Worm (Caenorhabditis elegans) whole organism, L4 larva: Measurements from ENCODE around the gene D1022.5.
A peak's percentile ranks its signal among the peaks of the same experiment; 100 is the strongest.
"Not testable (repeated sequence)": the region's sequence is repeated elsewhere in the genome, so short reads cannot be mapped to it uniquely, and the experiment has no call there.

Experiments used
- F49E8.2 ChIP-seq: sonication (generic microtip); optimal IDR thresholded peaks from 2 replicates; lab custom pipeline; 2016; ENCODE audit warnings: missing compliant biosample characterization, mild to moderate bottlenecking, missing genetic modification characterization, borderline replicate concordance
- T20F7.1 ChIP-seq: fragments of 200-800 bp; sonication (Bioruptor generic); optimal IDR thresholded peaks from 2 replicates; lab custom pipeline; 2018; ENCODE audit warnings: mild to moderate bottlenecking, missing genetic modification characterization, missing compliant biosample characterization
- T26A8.4 ChIP-seq: fragments of 200-800 bp; sonication (Bioruptor generic); IDR thresholded peaks from 2 replicates; pipeline ENCODE4 v1.3.6; 2022; ENCODE audit warnings: missing genetic modification characterization, missing compliant biosample characterization
- Y105C5A.15 ChIP-seq: fragments of 200-800 bp; sonication (Bioruptor generic); IDR thresholded peaks from 2 replicates; pipeline ENCODE4 v1.3.6; 2022; ENCODE audit warnings: missing genetic modification characterization, missing compliant biosample characterization
- Y48G9A.11 ChIP-seq: fragments of 200-800 bp; sonication (Bioruptor generic); IDR thresholded peaks from 2 replicates; pipeline ENCODE4 v1.3.6; 2022; ENCODE audit warnings: missing genetic modification reagents, missing genetic modification characterization, missing compliant biosample characterization
- Y75B8A.6 ChIP-seq: fragments of 200-800 bp; sonication (Bioruptor generic); IDR thresholded peaks from 2 replicates; pipeline ENCODE4 v1.3.6; 2022; ENCODE audit warnings: missing genetic modification reagents, missing genetic modification characterization, missing compliant biosample characterization
- attf-4 ChIP-seq: sonication (generic microtip); optimal IDR thresholded peaks from 3 replicates; lab custom pipeline; 2017; ENCODE audit warnings: missing biosample characterization, missing genetic modification characterization
- ceh-28 ChIP-seq: fragments of 150-350 bp; optimal IDR thresholded peaks from 2 replicates; lab custom pipeline; 2014; ENCODE audit warnings: missing biosample characterization, missing genetic modification reagents, missing genetic modification characterization
- ceh-82 ChIP-seq: sonication (generic microtip); optimal IDR thresholded peaks from 2 replicates; lab custom pipeline; 2017; ENCODE audit warnings: missing biosample characterization, missing genetic modification characterization
- ces-1 ChIP-seq: fragments of 150-350 bp; sonication (generic microtip); optimal IDR thresholded peaks from 4 replicates; lab custom pipeline; 2014; ENCODE audit warnings: missing biosample characterization, missing genetic modification reagents, missing genetic modification characterization
- cey-2 ChIP-seq: sonication (generic microtip); optimal IDR thresholded peaks from 3 replicates; lab custom pipeline; 2017; ENCODE audit warnings: missing genetic modification characterization, mild to moderate bottlenecking, missing compliant biosample characterization, antibody characterized with exemption, borderline replicate concordance; ENCODE audit not compliant: insufficient read depth
- daf-12 ChIP-seq: fragments of 150-350 bp; optimal IDR thresholded peaks from 2 replicates; lab custom pipeline; 2014; ENCODE audit warnings: missing biosample characterization, missing genetic modification reagents, missing genetic modification characterization
- daf-19 ChIP-seq: fragments of 200-800 bp; sonication (Bioruptor generic); conservative IDR thresholded peaks from 2 replicates; pipeline ENCODE4 v1.3.6; 2022; ENCODE audit warnings: missing genetic modification characterization, missing compliant biosample characterization
- dmd-6 ChIP-seq: fragments of 200-800 bp; sonication (Bioruptor generic); IDR thresholded peaks from 2 replicates; pipeline ENCODE4 v1.3.6; 2022; ENCODE audit warnings: missing genetic modification reagents, missing genetic modification characterization, missing compliant biosample characterization
- dmd-8 ChIP-seq: fragments of 200-800 bp; sonication (Bioruptor generic); IDR thresholded peaks from 2 replicates; pipeline ENCODE4 v1.3.6; 2022; ENCODE audit warnings: missing genetic modification characterization, missing compliant biosample characterization
- egl-27 ChIP-seq: sonication (generic microtip); optimal IDR thresholded peaks from 3 replicates; lab custom pipeline; 2017; ENCODE audit warnings: missing biosample characterization, missing genetic modification reagents, missing genetic modification characterization
- lin-1 ChIP-seq: fragments of 200-800 bp; sonication (Bioruptor generic); IDR thresholded peaks from 2 replicates; pipeline ENCODE4 v1.3.6; 2022; ENCODE audit warnings: missing genetic modification reagents, missing genetic modification characterization, missing compliant biosample characterization
- lin-29 ChIP-seq: fragments of 200-800 bp; sonication (Bioruptor generic); IDR thresholded peaks from 2 replicates; pipeline ENCODE4 v1.3.6; 2022; ENCODE audit warnings: missing genetic modification reagents, missing genetic modification characterization, missing compliant biosample characterization
- mes-2 ChIP-seq: sonication (generic microtip); optimal IDR thresholded peaks from 2 replicates; lab custom pipeline; 2016; ENCODE audit warnings: missing genotype, mild to moderate bottlenecking, missing genetic modification characterization, missing compliant biosample characterization; ENCODE audit not compliant: poor library complexity, severe bottlenecking
- nhr-10 ChIP-seq: fragments of 150-350 bp; optimal IDR thresholded peaks from 2 replicates; lab custom pipeline; 2014; ENCODE audit warnings: missing biosample characterization, missing genetic modification characterization
- nhr-11 ChIP-seq: fragments of 150-350 bp; optimal IDR thresholded peaks from 2 replicates; lab custom pipeline; 2014; ENCODE audit warnings: missing biosample characterization, missing genetic modification characterization
- nhr-25 ChIP-seq: sonication (generic microtip); optimal IDR thresholded peaks from 2 replicates; lab custom pipeline; 2017; ENCODE audit warnings: missing genetic modification characterization, mild to moderate bottlenecking, missing compliant biosample characterization, antibody characterized with exemption, moderate library complexity, borderline replicate concordance; ENCODE audit not compliant: insufficient read depth
- nhr-28 ChIP-seq: fragments of 150-350 bp; optimal IDR thresholded peaks from 2 replicates; lab custom pipeline; 2014; ENCODE audit warnings: missing biosample characterization, missing genetic modification characterization
- nhr-48 ChIP-seq: sonication (generic microtip); optimal IDR thresholded peaks from 2 replicates; lab custom pipeline; 2016; ENCODE audit warnings: mild to moderate bottlenecking, missing genetic modification characterization, missing compliant biosample characterization
- pha-4 ChIP-seq, 2 experiments: fragments of 150-350 bp in 1 of 2; fragments of 200-800 bp in 1 of 2; sonication (Bioruptor generic) in 1 of 2; IDR thresholded peaks in 1 of 2; optimal IDR thresholded peaks in 1 of 2; 2 replicates each; pipeline versions ENCODE4 v1.3.6 to Lab custom; 2014 to 2022; ENCODE audit warnings: missing genetic modification characterization in 2 of 2, missing genetic modification reagents in 2 of 2, missing biosample characterization in 1 of 2, missing compliant biosample characterization in 1 of 2
- php-3 ChIP-seq: fragments of 200-800 bp; sonication (Bioruptor generic); IDR thresholded peaks from 2 replicates; pipeline ENCODE4 v1.3.6; 2022; ENCODE audit warnings: missing genetic modification reagents, missing genetic modification characterization, missing compliant biosample characterization
- sdz-12 ChIP-seq: fragments of 200-800 bp; sonication (Bioruptor generic); optimal IDR thresholded peaks from 2 replicates; lab custom pipeline; 2018; ENCODE audit warnings: mild to moderate bottlenecking, missing genetic modification characterization, missing compliant biosample characterization
- set-16 ChIP-seq: fragments of 200-800 bp; sonication (Bioruptor generic); IDR thresholded peaks from 2 replicates; pipeline ENCODE4 v1.3.6; 2022; ENCODE audit warnings: missing genetic modification reagents, missing genetic modification characterization, missing compliant biosample characterization
- spr-3 ChIP-seq: fragments of 200-800 bp; sonication (Bioruptor generic); optimal IDR thresholded peaks from 2 replicates; lab custom pipeline; 2018; ENCODE audit warnings: mild to moderate bottlenecking, missing genetic modification characterization, missing compliant biosample characterization
- unc-62 ChIP-seq, 3 experiments: fragments of 150-350 bp in 1 of 3; sonication (generic microtip); optimal IDR thresholded peaks in 2 of 3; peaks in 1 of 3; 1 replicate in 1 of 3; 2 replicates in 2 of 3; lab custom pipeline; 2014 to 2017; ENCODE audit warnings: missing biosample characterization in 3 of 3, missing genetic modification characterization in 3 of 3, missing genetic modification reagents in 3 of 3, missing genotype in 1 of 3
- vab-7 ChIP-seq: fragments of 200-800 bp; sonication (Bioruptor generic); IDR thresholded peaks from 2 replicates; pipeline ENCODE4 v1.3.6; 2022; ENCODE audit warnings: missing genetic modification reagents, missing genetic modification characterization, missing compliant biosample characterization
- zfp-3 ChIP-seq: fragments of 200-800 bp; sonication (Bioruptor generic); conservative IDR thresholded peaks from 2 replicates; pipeline ENCODE4 v1.3.6; 2022; ENCODE audit warnings: missing genetic modification reagents, missing genetic modification characterization, missing compliant biosample characterization
- zip-11 ChIP-seq: fragments of 200-800 bp; sonication (Bioruptor generic); IDR thresholded peaks from 2 replicates; pipeline ENCODE4 v1.3.6; 2022; ENCODE audit warnings: missing genetic modification characterization, missing compliant biosample characterization
- ztf-7 ChIP-seq: fragments of 150-350 bp; optimal IDR thresholded peaks from 2 replicates; lab custom pipeline; 2014; ENCODE audit warnings: missing biosample characterization, missing genetic modification characterization

Gene D1022.5

DNA sequence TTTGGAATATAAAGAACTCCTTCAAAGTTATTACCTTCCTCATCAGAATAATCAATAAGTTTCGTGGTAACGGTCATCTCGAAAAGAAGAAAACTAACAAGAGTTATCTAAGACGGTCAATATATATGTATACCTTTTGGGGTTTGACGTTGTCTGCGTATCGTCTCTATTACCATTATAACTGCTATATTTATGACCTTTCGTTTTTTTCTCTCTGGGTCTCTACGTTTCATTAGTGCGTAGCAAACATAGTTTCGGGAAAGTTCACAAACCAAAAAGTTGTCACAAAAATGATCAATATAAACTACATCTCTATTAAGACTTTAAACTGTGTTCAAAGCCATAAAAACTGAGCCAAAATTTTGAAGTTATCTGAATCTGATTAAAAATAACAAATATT lies 1.4 kb downstream of the D1022.5 start, which contains the start of gene D1022.4 (continued):
- TF ChIP-seq T20F7.1 (GFP tag; lab: Kevin White, UChicago) = no peak
- TF ChIP-seq T26A8.4 (GFP tag; lab: Robert Waterston, UW) = no peak
- no peak for TF ChIP-seq Y48G9A.11 (GFP tag; lab: Robert Waterston, UW)
- no peak for TF ChIP-seq pha-4 (GFP tag; IDR thresholded peaks at IDR 0.05; lab: Robert Waterston, UW)
- no peak for TF ChIP-seq pha-4 (tag; optimal IDR thresholded peaks at IDR 0.05; lab: Kevin White, UChicago)
- no peak for TF ChIP-seq php-3 (GFP tag; lab: Robert Waterston, UW)
- TF ChIP-seq zip-11 (GFP tag; lab: Robert Waterston, UW) = no peak
- TF ChIP-seq dmd-6 = peak; percentile 58; the same call in 1 of the 2 replicates
- TF ChIP-seq zfp-3 (GFP tag; lab: Robert Waterston, UW) = no peak
- no peak for TF ChIP-seq ztf-7 (tag; lab: Kevin White, UChicago)
- no peak for TF ChIP-seq nhr-10
- no peak for TF ChIP-seq cey-2 (tag; lab: Kevin White, UChicago)
- no peak for TF ChIP-seq attf-4 (tag; lab: Kevin White, UChicago)
- TF ChIP-seq daf-19 = no peak
- TF ChIP-seq Y105C5A.15 (GFP tag; lab: Robert Waterston, UW) = no peak
- TF ChIP-seq sdz-12 = no peak
- no peak for TF ChIP-seq daf-12 (tag; lab: Kevin White, UChicago)

- TF ChIP-seq unc-62 (GFP tag; optimal IDR thresholded peaks at IDR 0.05 in 1 of 2; lab: Kevin White, UChicago) (peak in 1 of 2 experiments; percentile 29), unc-62 (tag; optimal IDR thresholded peaks at IDR 0.05; lab: Kevin White, UChicago) (no peak), nhr-28 (tag; lab: Kevin White, UChicago) (peak; percentile 58), Y105C5A.15 (GFP tag; lab: Robert Waterston, UW) (no peak)
These were observed 2.4 kb downstream of the D1022.5 start, which contains the start of gene D1022.3 for ce11 chrII:7456184-7456583. Gene D1022.3, minus strand, starts transcription at chrII:7456284.

ce11 chrII:7446683-7447082 lies 11.9 kb downstream of the D1022.5 start:
- TF ChIP-seq Y105C5A.15 (GFP tag; lab: Robert Waterston, UW) (0 out of 2 replicates have a peak, but pooled peaks have one; percentile 53), set-16 (GFP tag; lab: Robert Waterston, UW) (peak; percentile 74), dmd-8 (GFP tag; lab: Robert Waterston, UW) (peak; percentile 62; the same call in 1 of the 2 replicates)

DNA sequence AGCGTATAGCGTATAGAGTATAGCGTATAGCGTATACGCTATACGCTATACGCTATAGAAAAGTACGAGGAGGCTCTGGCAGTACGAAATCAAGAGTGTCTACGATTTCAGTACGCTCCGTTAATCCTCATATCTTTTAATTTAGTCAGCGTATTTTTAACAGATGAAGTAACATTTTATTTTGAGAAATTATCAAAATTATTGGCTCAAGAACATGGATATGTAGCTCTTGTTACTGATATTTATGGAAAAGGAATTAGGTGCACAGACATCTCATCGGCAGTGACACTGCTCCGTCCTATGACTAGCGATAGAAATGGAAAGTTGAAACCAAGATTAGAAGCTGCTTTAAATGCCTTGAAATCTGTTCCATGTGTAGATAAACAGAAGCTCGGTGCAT lies 23.6 kb downstream of the D1022.5 start, which contains the start of gene K02A2.1:
K02A2.1 (plus strand) TSS at position 301 of the 400 bp plus-strand sequence.
- not testable (repeated sequence) for TF ChIP-seq nhr-48 (tag; lab: Kevin White, UChicago); ceh-82 (tag; lab: Kevin White, UChicago); egl-27
- TF ChIP-seq, all 104 proteins: peak for 0; not testable (repeated sequence) for 104

- no peak for TF ChIP-seq spr-3 (GFP tag; lab: Kevin White, UChicago)
- TF ChIP-seq ces-1 (GFP tag; lab: Kevin White, UChicago) = no peak
- no peak for TF ChIP-seq lin-29 (GFP tag; lab: Robert Waterston, UW)
- no peak for TF ChIP-seq nhr-11 (tag; lab: Kevin White, UChicago)
- no peak for TF ChIP-seq nhr-25 (tag; lab: Kevin White, UChicago)
- TF ChIP-seq ceh-28 = no peak
- TF ChIP-seq ztf-7 (tag; lab: Kevin White, UChicago) = no peak
- TF ChIP-seq pha-4 (GFP tag; IDR thresholded peaks at IDR 0.05; lab: Robert Waterston, UW) = no peak
- TF ChIP-seq pha-4 (tag; optimal IDR thresholded peaks at IDR 0.05; lab: Kevin White, UChicago) = no peak
- TF ChIP-seq F49E8.2 = no peak
- no peak for TF ChIP-seq Y75B8A.6 (GFP tag; lab: Robert Waterston, UW)
- TF ChIP-seq lin-1 = no peak
- TF ChIP-seq vab-7 = no peak
- TF ChIP-seq mes-2 (tag; lab: Kevin White, UChicago) = no peak
These were observed 24.4 kb downstream of the D1022.5 start, which contains the start of gene kcc-3 for ce11 chrII:7434182-7434581. Gene kcc-3, minus strand, starts transcription at chrII:7434282.
